Fruit fly (Drosophila melanogaster) whole organism, embryonic: ENCODE measurements around the gene fwd.
A peak's percentile ranks its signal among the peaks of the same experiment; 100 is the strongest.

Experiments
- B-H2 ChIP-seq: fragments of 200-800 bp; sonication (Bioruptor generic); optimal IDR thresholded peaks from 2 replicates; lab custom pipeline; 2018; ENCODE audit warnings: missing biosample characterization, mild to moderate bottlenecking, missing genetic modification characterization
- CG12391 ChIP-seq: fragments of 200-800 bp; sonication (Bioruptor generic); optimal IDR thresholded peaks from 3 replicates; lab custom pipeline; 2018; ENCODE audit warnings: missing biosample characterization, mild to moderate bottlenecking, missing genetic modification characterization, moderate library complexity
- CG13424 ChIP-seq: fragments of 200-800 bp; sonication (Bioruptor generic); optimal IDR thresholded peaks from 2 replicates; lab custom pipeline; 2019; ENCODE audit warnings: missing biosample characterization, mild to moderate bottlenecking, missing genetic modification characterization, moderate library complexity
- CG13624 ChIP-seq: fragments of 200-800 bp; sonication (Bioruptor generic); optimal IDR thresholded peaks from 2 replicates; lab custom pipeline; 2016; ENCODE audit warnings: missing biosample characterization, missing genetic modification characterization
- CG13775 ChIP-seq: fragments of 200-800 bp; sonication (Bioruptor generic); optimal IDR thresholded peaks from 3 replicates; lab custom pipeline; 2017; ENCODE audit warnings: missing biosample characterization, mild to moderate bottlenecking, missing genetic modification characterization
- CG15479 ChIP-seq: fragments of 200-800 bp; sonication (Bioruptor generic); optimal IDR thresholded peaks from 3 replicates; lab custom pipeline; 2019; ENCODE audit warnings: missing biosample characterization, mild to moderate bottlenecking, missing genetic modification characterization, moderate library complexity
- CG16863 ChIP-seq: fragments of 200-800 bp; sonication (Bioruptor generic); optimal IDR thresholded peaks from 3 replicates; lab custom pipeline; 2016; ENCODE audit warnings: missing biosample characterization, missing genetic modification characterization
- CG17328 ChIP-seq: fragments of 200-800 bp; sonication (Bioruptor generic); IDR thresholded peaks from 2 replicates; pipeline ENCODE4 v1.3.6; 2022; ENCODE audit warnings: missing biosample characterization, missing genetic modification characterization
- CG2129 ChIP-seq: fragments of 200-800 bp; sonication (Bioruptor generic); IDR thresholded peaks from 2 replicates; pipeline ENCODE4 v1.3.6; 2022; ENCODE audit warnings: missing biosample characterization, missing genetic modification characterization; ENCODE audit not compliant: partially characterized antibody
- CG34376 ChIP-seq: fragments of 200-800 bp; sonication (Bioruptor generic); optimal IDR thresholded peaks from 2 replicates; lab custom pipeline; 2018; ENCODE audit warnings: missing biosample characterization, mild to moderate bottlenecking, missing genetic modification characterization
- CG3838 ChIP-seq: fragments of 200-800 bp; sonication (Bioruptor generic); optimal IDR thresholded peaks from 3 replicates; lab custom pipeline; 2016; ENCODE audit warnings: missing biosample characterization, missing genetic modification characterization
- CG7786 ChIP-seq: fragments of 200-800 bp; sonication (Bioruptor generic); optimal IDR thresholded peaks from 2 replicates; lab custom pipeline; 2016; ENCODE audit warnings: missing biosample characterization, missing genetic modification characterization
- CoRest ChIP-seq: fragments of 200-800 bp; sonication (Bioruptor generic); optimal IDR thresholded peaks from 3 replicates; lab custom pipeline; 2018; ENCODE audit warnings: missing biosample characterization, mild to moderate bottlenecking, missing genetic modification characterization, moderate library complexity
- Dad ChIP-seq: fragments of 200-800 bp; sonication (Bioruptor generic); optimal IDR thresholded peaks from 3 replicates; lab custom pipeline; 2016; ENCODE audit warnings: missing biosample characterization, missing genetic modification characterization
- Dip2 ChIP-seq: fragments of 200-800 bp; sonication (Bioruptor generic); IDR thresholded peaks from 2 replicates; pipeline ENCODE4 v1.3.6; 2022; ENCODE audit warnings: missing biosample characterization, missing genetic modification characterization
- Doc3 ChIP-seq: fragments of 200-800 bp; sonication (Bioruptor generic); IDR thresholded peaks from 3 replicates; pipeline ENCODE4 v1.3.6; 2022; ENCODE audit warnings: missing biosample characterization, missing genetic modification characterization; ENCODE audit not compliant: partially characterized antibody
- E2f2 ChIP-seq: fragments of 200-800 bp; sonication (Bioruptor generic); IDR thresholded peaks from 2 replicates; pipeline ENCODE4 v1.3.6; 2022; ENCODE audit warnings: missing biosample characterization, missing genetic modification characterization
- HLH54F ChIP-seq: fragments of 200-800 bp; sonication (Bioruptor generic); optimal IDR thresholded peaks from 3 replicates; lab custom pipeline; 2016; ENCODE audit warnings: missing biosample characterization, missing genetic modification characterization
- HLHmδ ChIP-seq: fragments of 200-800 bp; sonication (Bioruptor generic); optimal IDR thresholded peaks from 2 replicates; lab custom pipeline; 2018; ENCODE audit warnings: missing biosample characterization, mild to moderate bottlenecking, missing genetic modification characterization, moderate library complexity
- Hr3 ChIP-seq: fragments of 200-800 bp; sonication (Bioruptor generic); optimal IDR thresholded peaks from 3 replicates; lab custom pipeline; 2016; ENCODE audit warnings: missing biosample characterization, missing genetic modification characterization
- Hr51 ChIP-seq, 2 experiments: fragments of 200-800 bp; sonication (Bioruptor generic); optimal IDR thresholded peaks; 2 replicates in 1 of 2; 3 replicates in 1 of 2; lab custom pipeline; 2016 to 2018; ENCODE audit warnings: missing biosample characterization in 2 of 2, missing genetic modification characterization in 2 of 2, mild to moderate bottlenecking in 1 of 2, moderate library complexity in 1 of 2
- MESR4 ChIP-seq: fragments of 200-800 bp; sonication (Bioruptor generic); optimal IDR thresholded peaks from 2 replicates; lab custom pipeline; 2018; ENCODE audit warnings: missing biosample characterization, mild to moderate bottlenecking, missing genetic modification characterization, moderate library complexity
- Myb ChIP-seq: fragments of 200-800 bp; sonication (Bioruptor generic); optimal IDR thresholded peaks from 2 replicates; lab custom pipeline; 2016; ENCODE audit warnings: missing biosample characterization, missing genetic modification characterization
- NFAT ChIP-seq: fragments of 200-800 bp; sonication (Bioruptor generic); IDR thresholded peaks from 2 replicates; pipeline ENCODE4 v1.3.6; 2022; ENCODE audit warnings: missing biosample characterization, missing genetic modification characterization
- NK7.1 ChIP-seq: fragments of 200-800 bp; sonication (Bioruptor generic); optimal IDR thresholded peaks from 3 replicates; lab custom pipeline; 2016; ENCODE audit warnings: missing biosample characterization, missing genetic modification characterization
- Rfx ChIP-seq: fragments of 200-800 bp; sonication (Bioruptor generic); IDR thresholded peaks from 2 replicates; pipeline ENCODE4 v1.3.6; 2022; ENCODE audit warnings: missing biosample characterization, missing genetic modification characterization
- Sin3A ChIP-seq: fragments of >200 bp; optimal IDR thresholded peaks from 2 replicates; lab custom pipeline; 2018
- YL-1 ChIP-seq: fragments of 200-800 bp; sonication (Bioruptor generic); optimal IDR thresholded peaks from 3 replicates; lab custom pipeline; 2017; ENCODE audit warnings: missing biosample characterization, mild to moderate bottlenecking, missing genetic modification characterization
- az2 ChIP-seq: fragments of 200-800 bp; sonication (Bioruptor generic); optimal IDR thresholded peaks from 3 replicates; lab custom pipeline; 2016; ENCODE audit warnings: missing biosample characterization, missing genetic modification characterization
- bab2 ChIP-seq: fragments of 200-800 bp; sonication (Bioruptor generic); optimal IDR thresholded peaks from 2 replicates; lab custom pipeline; 2016; ENCODE audit warnings: missing biosample characterization, missing genetic modification characterization
- crc ChIP-seq: fragments of 200-800 bp; sonication (Bioruptor generic); optimal IDR thresholded peaks from 2 replicates; lab custom pipeline; 2016; ENCODE audit warnings: missing biosample characterization, missing genetic modification characterization
- ewg ChIP-seq: fragments of 200-800 bp; sonication (Bioruptor generic); optimal IDR thresholded peaks from 3 replicates; lab custom pipeline; 2017; ENCODE audit warnings: mild to moderate bottlenecking, missing biosample characterization, missing genetic modification reagents, missing genetic modification characterization
- fd96Cb ChIP-seq: fragments of 200-800 bp; sonication (Bioruptor generic); optimal IDR thresholded peaks from 2 replicates; lab custom pipeline; 2018; ENCODE audit warnings: missing biosample characterization, mild to moderate bottlenecking, missing genetic modification characterization, moderate library complexity
- ftz-f1 ChIP-seq: fragments of 200-800 bp; sonication (Bioruptor generic); optimal IDR thresholded peaks from 2 replicates; lab custom pipeline; 2016; ENCODE audit warnings: missing biosample characterization, missing genetic modification characterization
- hkb ChIP-seq, 2 experiments: fragments of 200-800 bp in 1 of 2; fragments of >200 bp in 1 of 2; sonication (Bioruptor generic) in 1 of 2; IDR thresholded peaks in 1 of 2; optimal IDR thresholded peaks in 1 of 2; 2 replicates each; pipeline versions ENCODE4 v1.3.6 to Lab custom; 2017 to 2022; ENCODE audit warnings: missing biosample characterization in 1 of 2, missing genetic modification characterization in 1 of 2
- jumu ChIP-seq: fragments of 200-800 bp; sonication (Bioruptor generic); optimal IDR thresholded peaks from 3 replicates; lab custom pipeline; 2016; ENCODE audit warnings: missing biosample characterization, missing genetic modification characterization
- knrl ChIP-seq: fragments of 200-800 bp; sonication (Bioruptor generic); IDR thresholded peaks from 3 replicates; pipeline ENCODE4 v1.3.6; 2022; ENCODE audit warnings: missing biosample characterization, missing genetic modification characterization; ENCODE audit not compliant: partially characterized antibody
- lilli ChIP-seq: fragments of 200-800 bp; sonication (Bioruptor generic); optimal IDR thresholded peaks from 3 replicates; lab custom pipeline; 2016; ENCODE audit warnings: missing biosample characterization, missing genetic modification characterization
- nmo ChIP-seq: fragments of 200-800 bp; sonication (Bioruptor generic); optimal IDR thresholded peaks from 2 replicates; lab custom pipeline; 2018; ENCODE audit warnings: missing biosample characterization, mild to moderate bottlenecking, missing genetic modification characterization, moderate library complexity
- pan ChIP-seq, 4 experiments: fragments of >200 bp in 3 of 4; fragments of 200-800 bp in 1 of 4; sonication (Bioruptor generic) in 1 of 4; optimal IDR thresholded peaks in 3 of 4; IDR thresholded peaks in 1 of 4; 2 replicates each; pipeline versions ENCODE4 v1.3.6 to Lab custom; 2017 to 2022; ENCODE audit warnings: missing biosample characterization in 2 of 4, missing genetic modification characterization in 2 of 4, mixed read lengths in 1 of 4
- prd ChIP-seq, 3 experiments: fragments of >200 bp in 2 of 3; fragments of 200-800 bp in 1 of 3; sonication (Bioruptor generic) in 1 of 3; optimal IDR thresholded peaks in 2 of 3; IDR thresholded peaks in 1 of 3; 2 replicates in 2 of 3; 3 replicates in 1 of 3; pipeline versions ENCODE4 v1.3.6 to Lab custom; 2017 to 2022; ENCODE audit warnings: missing biosample characterization in 1 of 3, missing genetic modification characterization in 1 of 3
- row ChIP-seq: fragments of 200-800 bp; sonication (Bioruptor generic); IDR thresholded peaks from 3 replicates; pipeline ENCODE4 v1.3.6; 2022; ENCODE audit warnings: missing biosample characterization, missing genetic modification characterization
- seq ChIP-seq: fragments of 200-800 bp; sonication (Bioruptor generic); IDR thresholded peaks from 2 replicates; pipeline ENCODE4 v1.3.6; 2022; ENCODE audit warnings: missing biosample characterization, missing genetic modification characterization
- shn ChIP-seq: fragments of 200-800 bp; sonication (Bioruptor generic); optimal IDR thresholded peaks from 3 replicates; lab custom pipeline; 2016; ENCODE audit warnings: missing biosample characterization, missing genetic modification characterization
- sna ChIP-seq: fragments of 200-800 bp; sonication (Bioruptor generic); IDR thresholded peaks from 2 replicates; pipeline ENCODE4 v1.3.6; 2022; ENCODE audit warnings: missing biosample characterization, missing genetic modification characterization; ENCODE audit not compliant: partially characterized antibody
- sob ChIP-seq: fragments of 200-800 bp; sonication (Bioruptor generic); IDR thresholded peaks from 2 replicates; pipeline ENCODE4 v1.3.6; 2022; ENCODE audit warnings: missing biosample characterization, missing genetic modification characterization
- zfh2 ChIP-seq: fragments of 200-800 bp; sonication (Bioruptor generic); optimal IDR thresholded peaks from 2 replicates; lab custom pipeline; 2016; ENCODE audit warnings: missing biosample characterization, missing genetic modification characterization

Gene fwd

dm6 chr3L:366337-366736 lies 46.7 kb upstream of the fwd start, which contains the start of gene CG13884:
Gene CG13884 (minus strand): TSS chr3L:366437.
- TF ChIP-seq Dip2 (GFP tag; lab: Robert Waterston, UW): no peak
- TF ChIP-seq, all 482 proteins: peak for 0

- TF ChIP-seq sob (GFP tag; lab: Robert Waterston, UW) (peak; percentile 75), fd96Cb (tag; lab: Kevin White, UChicago) (no peak), E2f2 (GFP tag; lab: Robert Waterston, UW) (peak; percentile 19; the same call in 1 of the 2 replicates), CG34376 (GFP tag; lab: Kevin White, UChicago) (peak; percentile 8), CG13775 (peak; percentile 64), sna (GFP tag; lab: Robert Waterston, UW) (peak; percentile 69), shn (GFP tag; lab: Kevin White, UChicago) (peak; percentile 34), HLHmδ (GFP tag; lab: Kevin White, UChicago) (no peak), jumu (GFP tag; lab: Kevin White, UChicago) (peak; percentile 0), nmo (GFP tag; lab: Kevin White, UChicago) (peak; percentile 78), Hr3 (GFP tag; lab: Kevin White, UChicago) (peak; percentile 27), zfh2 (GFP tag; lab: Kevin White, UChicago) (peak; percentile 22), CG17328 (GFP tag; lab: Robert Waterston, UW) (peak; percentile 23; the same call in 1 of the 2 replicates), CG7786 (GFP tag; lab: Kevin White, UChicago) (peak; percentile 4), NK7.1 (GFP tag; lab: Kevin White, UChicago) (no peak), crc (GFP tag; lab: Kevin White, UChicago) (no peak), row (GFP tag; lab: Robert Waterston, UW) (peak; percentile 68), MESR4 (GFP tag; lab: Kevin White, UChicago) (peak; percentile 59), seq (no peak), prd (optimal IDR thresholded peaks at IDR 0.05; lab: Kevin White, UChicago) (no peak), prd (GFP tag; IDR thresholded peaks at IDR 0.05; lab: Robert Waterston, UW) (peak; percentile 31; the same call in 1 of the 3 replicates), lilli (peak; percentile 62), NFAT (GFP tag; lab: Robert Waterston, UW) (0 out of 2 replicates have a peak, but pooled peaks have one; percentile 26), CG2129 (GFP tag; lab: Robert Waterston, UW) (no peak), hkb (optimal IDR thresholded peaks at IDR 0.05; lab: Kevin White, UChicago) (peak; percentile 17), hkb (GFP tag; IDR thresholded peaks at IDR 0.05; lab: Robert Waterston, UW) (no peak), Doc3 (GFP tag; lab: Robert Waterston, UW) (0 out of 3 replicates have a peak, but pooled peaks have one; percentile 32), Dad (GFP tag; lab: Kevin White, UChicago) (peak; percentile 3), bab2 (GFP tag; lab: Kevin White, UChicago) (peak; percentile 56), CG12391 (tag; lab: Kevin White, UChicago) (peak; percentile 82), pan (optimal IDR thresholded peaks at IDR 0.05; lab: Kevin White, UChicago) (no peak), pan (GFP tag; optimal IDR thresholded peaks at IDR 0.05 in 1 of 2, IDR thresholded peaks at IDR 0.05 in 1 of 2) (peak in 1 of 2 experiments; percentile 6), CG3838 (GFP tag; lab: Kevin White, UChicago) (peak; percentile 55), ewg (GFP tag; lab: Kevin White, UChicago) (peak; percentile 45), Rfx (peak; percentile 70), CG13624 (GFP tag; lab: Kevin White, UChicago) (peak; percentile 60), B-H2 (GFP tag; lab: Kevin White, UChicago) (no peak), Sin3A (lab: Kevin White, UChicago) (peak; percentile 82), ftz-f1 (peak; percentile 40), CG13424 (tag; lab: Kevin White, UChicago) (peak; percentile 72), Hr51 (GFP tag; optimal IDR thresholded peaks at IDR 0.05; lab: Kevin White, UChicago) (peak in 1 of 2 experiments; percentile 6), CoRest (tag; lab: Kevin White, UChicago) (peak; percentile 30), CG15479 (GFP tag; lab: Kevin White, UChicago) (peak; percentile 16), HLH54F (GFP tag; lab: Kevin White, UChicago) (peak; percentile 46), Myb (GFP tag; lab: Kevin White, UChicago) (peak; percentile 29), CG16863 (peak; percentile 29), YL-1 (GFP tag; lab: Kevin White, UChicago) (peak; percentile 93), az2 (GFP tag; lab: Kevin White, UChicago) (no peak), knrl (GFP tag; lab: Robert Waterston, UW) (peak; percentile 66)
These were observed 41.5 kb upstream of the fwd start, which contains the start of the genes Cdc5 and CG1233 for dm6 chr3L:361201-361600. Gene Cdc5 (minus strand): TSS chr3L:361383. Gene CG1233 (plus strand): TSS chr3L:361472.
